Fruit fly (Drosophila melanogaster) S2 (cell line): Measurements from ENCODE around the gene hng3.

Experiments used
- CG8478 ChIP-seq: fragments of >200 bp; optimal IDR thresholded peaks from 2 replicates; lab custom pipeline; 2018
- CTCF ChIP-seq, 2 experiments: fragments of >200 bp; optimal IDR thresholded peaks; 2 replicates each; lab custom pipeline; 2018

- TF ChIP-seq CTCF (optimal IDR thresholded peaks at IDR 0.05; lab: Kevin White, UChicago) (no peak), CG8478 (lab: Kevin White, UChicago) (no peak)
These were observed 36.1 kb upstream of the hng3 start for dm6 chr3L:791251-791991.
